Fruit fly (Drosophila melanogaster) whole organism, embryonic: Measurements from ENCODE around the gene CG10962.

Experiments
- Bgb ChIP-seq: fragments of 200-800 bp; sonication (Bioruptor generic); IDR thresholded peaks from 2 replicates; pipeline ENCODE4 v1.3.6; 2022; ENCODE audit warnings: missing biosample characterization, missing genetic modification characterization; ENCODE audit not compliant: partially characterized antibody
- BtbVII ChIP-seq: fragments of 200-800 bp; sonication (Bioruptor generic); optimal IDR thresholded peaks from 3 replicates; lab custom pipeline; 2017; ENCODE audit warnings: missing biosample characterization, mild to moderate bottlenecking, missing genetic modification characterization
- CG10267 ChIP-seq: fragments of 200-800 bp; sonication (Bioruptor generic); optimal IDR thresholded peaks from 2 replicates; lab custom pipeline; 2018; ENCODE audit warnings: missing biosample characterization, mild to moderate bottlenecking, missing genetic modification characterization, moderate library complexity
- CG10462 ChIP-seq: fragments of 200-800 bp; sonication (Bioruptor generic); optimal IDR thresholded peaks from 2 replicates; lab custom pipeline; 2016; ENCODE audit warnings: missing biosample characterization, missing genetic modification characterization
- CG12299 ChIP-seq: fragments of 200-800 bp; sonication (Bioruptor generic); optimal IDR thresholded peaks from 2 replicates; lab custom pipeline; 2018; ENCODE audit warnings: missing biosample characterization, mild to moderate bottlenecking, missing genetic modification characterization
- CG12659 ChIP-seq: fragments of 200-800 bp; sonication (Bioruptor generic); optimal IDR thresholded peaks from 3 replicates; lab custom pipeline; 2017; ENCODE audit warnings: mild to moderate bottlenecking, missing biosample characterization, missing genetic modification reagents, missing genetic modification characterization
- CG13123 ChIP-seq: fragments of 200-800 bp; sonication (Bioruptor generic); optimal IDR thresholded peaks from 2 replicates; lab custom pipeline; 2016; ENCODE audit warnings: missing biosample characterization, missing genetic modification characterization
- CG13624 ChIP-seq: fragments of 200-800 bp; sonication (Bioruptor generic); optimal IDR thresholded peaks from 2 replicates; lab custom pipeline; 2016; ENCODE audit warnings: missing biosample characterization, missing genetic modification characterization
- CG14441 ChIP-seq: fragments of 200-800 bp; sonication (Bioruptor generic); IDR thresholded peaks from 2 replicates; pipeline ENCODE4 v1.3.6; 2022; ENCODE audit warnings: missing biosample characterization, missing genetic modification characterization
- CG1529 ChIP-seq: fragments of 200-800 bp; sonication (Bioruptor generic); optimal IDR thresholded peaks from 3 replicates; lab custom pipeline; 2018; ENCODE audit warnings: missing biosample characterization, missing genetic modification characterization
- CG17385 ChIP-seq: fragments of 200-800 bp; sonication (Bioruptor generic); optimal IDR thresholded peaks from 3 replicates; lab custom pipeline; 2018; ENCODE audit warnings: missing biosample characterization, mild to moderate bottlenecking, missing genetic modification characterization
- CG17568 ChIP-seq: fragments of 200-800 bp; sonication (Bioruptor generic); optimal IDR thresholded peaks from 2 replicates; lab custom pipeline; 2018; ENCODE audit warnings: missing biosample characterization, mild to moderate bottlenecking, missing genetic modification characterization, moderate library complexity
- CG17802 ChIP-seq: fragments of 200-800 bp; sonication (Bioruptor generic); optimal IDR thresholded peaks from 2 replicates; lab custom pipeline; 2018; ENCODE audit warnings: missing biosample characterization, mild to moderate bottlenecking, missing genetic modification characterization, moderate library complexity
- CG2712 ChIP-seq: fragments of 200-800 bp; optimal IDR thresholded peaks from 3 replicates; lab custom pipeline; 2019; ENCODE audit warnings: missing biosample characterization, mild to moderate bottlenecking, missing genetic modification characterization, moderate library complexity
- CG3065 ChIP-seq: fragments of 200-800 bp; sonication (Bioruptor generic); optimal IDR thresholded peaks from 2 replicates; lab custom pipeline; 2016; ENCODE audit warnings: missing biosample characterization, missing genetic modification characterization
- CG32532 ChIP-seq: fragments of 200-800 bp; sonication (Bioruptor generic); IDR thresholded peaks from 2 replicates; pipeline ENCODE4 v1.3.6; 2022; ENCODE audit warnings: missing biosample characterization, missing genetic modification characterization
- CG33557 ChIP-seq: fragments of 200-800 bp; sonication (Bioruptor generic); optimal IDR thresholded peaks from 2 replicates; lab custom pipeline; 2019; ENCODE audit warnings: missing biosample characterization, mild to moderate bottlenecking, missing genetic modification characterization, moderate library complexity
- CG34224 ChIP-seq: fragments of 200-800 bp; sonication (Bioruptor generic); IDR thresholded peaks from 3 replicates; pipeline ENCODE4 v1.3.6; 2022; ENCODE audit warnings: missing biosample characterization, missing genetic modification characterization; ENCODE audit not compliant: partially characterized antibody
- CG5245 ChIP-seq: fragments of 200-800 bp; sonication (Bioruptor generic); optimal IDR thresholded peaks from 3 replicates; lab custom pipeline; 2016; ENCODE audit warnings: missing biosample characterization, missing genetic modification characterization
- CG7357 ChIP-seq: fragments of 200-800 bp; sonication (Bioruptor generic); IDR thresholded peaks from 3 replicates; pipeline ENCODE4 v1.3.6; 2022; ENCODE audit warnings: missing biosample characterization, missing genetic modification characterization
- Dref ChIP-seq: fragments of 200-800 bp; sonication (Bioruptor generic); IDR thresholded peaks from 2 replicates; pipeline ENCODE4 v1.3.6; 2022; ENCODE audit warnings: missing biosample characterization, missing genetic modification characterization
- Ets65A ChIP-seq: fragments of 200-800 bp; sonication (Bioruptor generic); peaks from one replicate; lab custom pipeline; 2016; ENCODE audit warnings: missing biosample characterization, missing genetic modification characterization
- Hand ChIP-seq: fragments of 200-800 bp; sonication (Bioruptor generic); optimal IDR thresholded peaks from 2 replicates; lab custom pipeline; 2017; ENCODE audit warnings: mild to moderate bottlenecking, missing biosample characterization, missing genetic modification reagents, missing genetic modification characterization
- Hr3 ChIP-seq: fragments of 200-800 bp; sonication (Bioruptor generic); optimal IDR thresholded peaks from 3 replicates; lab custom pipeline; 2016; ENCODE audit warnings: missing biosample characterization, missing genetic modification characterization
- Hr51 ChIP-seq, 2 experiments: fragments of 200-800 bp; sonication (Bioruptor generic); optimal IDR thresholded peaks; 2 replicates in 1 of 2; 3 replicates in 1 of 2; lab custom pipeline; 2016 to 2018; ENCODE audit warnings: missing biosample characterization in 2 of 2, missing genetic modification characterization in 2 of 2, mild to moderate bottlenecking in 1 of 2, moderate library complexity in 1 of 2
- NC2β ChIP-seq: fragments of 200-800 bp; sonication (Bioruptor generic); optimal IDR thresholded peaks from 2 replicates; lab custom pipeline; 2016; ENCODE audit warnings: missing biosample characterization, missing genetic modification characterization
- Nf-YB ChIP-seq: fragments of 200-800 bp; sonication (Bioruptor generic); optimal IDR thresholded peaks from 3 replicates; lab custom pipeline; 2019; ENCODE audit warnings: missing biosample characterization, mild to moderate bottlenecking, missing genetic modification characterization, moderate library complexity
- Sox100B ChIP-seq: fragments of 200-800 bp; sonication (Bioruptor generic); optimal IDR thresholded peaks from 3 replicates; lab custom pipeline; 2018; ENCODE audit warnings: missing biosample characterization, mild to moderate bottlenecking, missing genetic modification characterization
- ac ChIP-seq: fragments of 200-800 bp; sonication (Bioruptor generic); optimal IDR thresholded peaks from 3 replicates; lab custom pipeline; 2017; ENCODE audit warnings: missing biosample characterization, mild to moderate bottlenecking, missing genetic modification characterization
- amos ChIP-seq: fragments of 200-800 bp; sonication (Bioruptor generic); IDR thresholded peaks from 2 replicates; pipeline ENCODE4 v1.3.6; 2022; ENCODE audit warnings: missing biosample characterization, missing genetic modification characterization; ENCODE audit not compliant: partially characterized antibody
- ap ChIP-seq: fragments of 200-800 bp; sonication (Bioruptor generic); IDR thresholded peaks from 2 replicates; pipeline ENCODE4 v1.3.6; 2022; ENCODE audit warnings: missing biosample characterization, missing genetic modification characterization
- ash1 ChIP-seq: fragments of 200-800 bp; sonication (Bioruptor generic); optimal IDR thresholded peaks from 2 replicates; lab custom pipeline; 2018; ENCODE audit warnings: missing biosample characterization, mild to moderate bottlenecking, missing genetic modification characterization
- az2 ChIP-seq: fragments of 200-800 bp; sonication (Bioruptor generic); optimal IDR thresholded peaks from 3 replicates; lab custom pipeline; 2016; ENCODE audit warnings: missing biosample characterization, missing genetic modification characterization
- br ChIP-seq: fragments of >200 bp; optimal IDR thresholded peaks from 2 replicates; lab custom pipeline; 2017
- btn ChIP-seq: fragments of 200-800 bp; sonication (Bioruptor generic); optimal IDR thresholded peaks from 2 replicates; lab custom pipeline; 2016; ENCODE audit warnings: missing biosample characterization, missing genetic modification characterization
- dati ChIP-seq: fragments of 200-800 bp; sonication (Bioruptor generic); IDR thresholded peaks from 2 replicates; pipeline ENCODE4 v1.3.6; 2022; ENCODE audit warnings: missing biosample characterization, missing genetic modification characterization
- dimm ChIP-seq: fragments of 200-800 bp; sonication (Bioruptor generic); IDR thresholded peaks from 2 replicates; pipeline ENCODE4 v1.3.6; 2022; ENCODE audit warnings: missing biosample characterization, missing genetic modification characterization
- dmrt99B ChIP-seq: fragments of 200-800 bp; sonication (Bioruptor generic); optimal IDR thresholded peaks from 2 replicates; lab custom pipeline; 2018; ENCODE audit warnings: missing biosample characterization, mild to moderate bottlenecking, missing genetic modification characterization, moderate library complexity
- esg ChIP-seq: fragments of 200-800 bp; sonication (Bioruptor generic); conservative IDR thresholded peaks from 2 replicates; pipeline ENCODE4 v1.3.6; 2022; ENCODE audit warnings: missing biosample characterization, missing genetic modification characterization
- eyg ChIP-seq: fragments of 200-800 bp; sonication (Bioruptor generic); optimal IDR thresholded peaks from 3 replicates; lab custom pipeline; 2016; ENCODE audit warnings: missing biosample characterization, missing genetic modification characterization
- fd102C ChIP-seq: fragments of 200-800 bp; sonication (Bioruptor generic); optimal IDR thresholded peaks from 2 replicates; lab custom pipeline; 2018; ENCODE audit warnings: missing biosample characterization, mild to moderate bottlenecking, missing genetic modification characterization, moderate library complexity
- fd3F ChIP-seq: fragments of 200-800 bp; sonication (Bioruptor generic); optimal IDR thresholded peaks from 2 replicates; lab custom pipeline; 2018; ENCODE audit warnings: missing biosample characterization, mild to moderate bottlenecking, missing genetic modification characterization, moderate library complexity
- gsb ChIP-seq: fragments of 200-800 bp; sonication (Bioruptor generic); IDR thresholded peaks from 2 replicates; pipeline ENCODE4 v1.3.6; 2022; ENCODE audit warnings: missing biosample characterization, missing genetic modification characterization
- gsb-n ChIP-seq: fragments of 200-800 bp; sonication (Bioruptor generic); optimal IDR thresholded peaks from 3 replicates; lab custom pipeline; 2018; ENCODE audit warnings: missing biosample characterization, mild to moderate bottlenecking, missing genetic modification characterization
- insv ChIP-seq, 2 experiments: fragments of 200-800 bp; sonication (Bioruptor generic); optimal IDR thresholded peaks; 3 replicates each; lab custom pipeline; 2016 to 2018; ENCODE audit warnings: missing biosample characterization in 2 of 2, missing genetic modification characterization in 2 of 2
- lmd ChIP-seq: fragments of 200-800 bp; sonication (Bioruptor generic); IDR thresholded peaks from 2 replicates; pipeline ENCODE4 v1.3.6; 2022; ENCODE audit warnings: missing biosample characterization, missing genetic modification characterization
- nmo ChIP-seq: fragments of 200-800 bp; sonication (Bioruptor generic); optimal IDR thresholded peaks from 2 replicates; lab custom pipeline; 2018; ENCODE audit warnings: missing biosample characterization, mild to moderate bottlenecking, missing genetic modification characterization, moderate library complexity
- pb ChIP-seq: fragments of 200-800 bp; sonication (Bioruptor generic); optimal IDR thresholded peaks from 3 replicates; lab custom pipeline; 2016; ENCODE audit warnings: missing biosample characterization, missing genetic modification characterization
- scrt ChIP-seq: fragments of 200-800 bp; sonication (Bioruptor generic); optimal IDR thresholded peaks from 2 replicates; lab custom pipeline; 2018; ENCODE audit warnings: missing biosample characterization, mild to moderate bottlenecking, missing genetic modification characterization, moderate library complexity
- ttk ChIP-seq: fragments of 200-800 bp; sonication (Bioruptor generic); IDR thresholded peaks from 2 replicates; pipeline ENCODE4 v2.1.2; 2022; ENCODE audit warnings: missing biosample characterization, missing genetic modification characterization
- unpg ChIP-seq: fragments of 200-800 bp; sonication (Bioruptor generic); optimal IDR thresholded peaks from 3 replicates; lab custom pipeline; 2018; ENCODE audit warnings: missing biosample characterization, mild to moderate bottlenecking, missing genetic modification characterization, moderate library complexity
- yki ChIP-seq: fragments of >200 bp; optimal IDR thresholded peaks from 3 replicates; lab custom pipeline; 2018

Gene CG10962

dm6 chrX:8974203-8974602 lies at the start of gene CG10962:
Gene CG10962, minus strand, starts transcription at chrX:8974255.
- TF ChIP-seq Bgb (GFP tag; lab: Robert Waterston, UW), result no peak
- no peak for TF ChIP-seq eyg (GFP tag; lab: Kevin White, UChicago)
- TF ChIP-seq CG14441, result peak; percentile 70
- TF ChIP-seq unpg, result peak; percentile 74
- TF ChIP-seq amos, result no peak
- TF ChIP-seq CG32532 (GFP tag; lab: Robert Waterston, UW), result no peak; the same call in none of the 2 replicates
- TF ChIP-seq dimm (GFP tag; lab: Robert Waterston, UW), result peak; percentile 67
- TF ChIP-seq dati (GFP tag; lab: Robert Waterston, UW), result peak; percentile 33; the same call in 1 of the 2 replicates
- no peak for TF ChIP-seq insv (GFP tag; optimal IDR thresholded peaks at IDR 0.05; lab: Kevin White, UChicago)
- no peak for TF ChIP-seq CG1529 (GFP tag; lab: Kevin White, UChicago)
- 0 out of 3 replicates have a peak, but pooled peaks have one; percentile 35 for TF ChIP-seq CG7357 (GFP tag; lab: Robert Waterston, UW)
- peak; percentile 26 for TF ChIP-seq scrt (GFP tag; lab: Kevin White, UChicago)
- TF ChIP-seq br (lab: Kevin White, UChicago), result no peak
- TF ChIP-seq CG2712 (tag; lab: Kevin White, UChicago), result peak; percentile 66
- TF ChIP-seq esg (GFP tag; lab: Robert Waterston, UW), result peak; percentile 43
- TF ChIP-seq Sox100B (GFP tag; lab: Kevin White, UChicago), result peak; percentile 22
- TF ChIP-seq btn (GFP tag; lab: Kevin White, UChicago), result no peak
- TF ChIP-seq Dref (GFP tag; lab: Robert Waterston, UW), result no peak
- peak; percentile 50 for TF ChIP-seq CG12659 (GFP tag; lab: Kevin White, UChicago)
- no peak for TF ChIP-seq CG34224 (GFP tag; lab: Robert Waterston, UW)
- TF ChIP-seq CG13123 (GFP tag; lab: Kevin White, UChicago), result no peak
- TF ChIP-seq CG5245, result peak; percentile 13
- TF ChIP-seq CG13624 (GFP tag; lab: Kevin White, UChicago), result peak; percentile 64
- TF ChIP-seq gsb (GFP tag; lab: Robert Waterston, UW), result peak; percentile 32; the same call in 1 of the 2 replicates
- peak; percentile 43 for TF ChIP-seq Hr3
- TF ChIP-seq CG33557 (GFP tag; lab: Kevin White, UChicago), result no peak
- TF ChIP-seq CG17802 (tag; lab: Kevin White, UChicago), result no peak
- peak; percentile 1 for TF ChIP-seq Ets65A (GFP tag; lab: Kevin White, UChicago)
- TF ChIP-seq ac (GFP tag; lab: Kevin White, UChicago), result no peak
- TF ChIP-seq nmo (GFP tag; lab: Kevin White, UChicago), result peak; percentile 79
- no peak for TF ChIP-seq fd102C (GFP tag; lab: Kevin White, UChicago)
- peak; percentile 48 for TF ChIP-seq ap (GFP tag; lab: Robert Waterston, UW)
- peak; percentile 34 for TF ChIP-seq CG10267
- peak; percentile 23 to 65 for TF ChIP-seq Hr51 (GFP tag; optimal IDR thresholded peaks at IDR 0.05; lab: Kevin White, UChicago)
- peak; percentile 80 for TF ChIP-seq dmrt99B (tag; lab: Kevin White, UChicago)
- no peak for TF ChIP-seq Nf-YB (GFP tag; lab: Kevin White, UChicago)
- TF ChIP-seq fd3F (GFP tag; lab: Kevin White, UChicago), result peak; percentile 29
- TF ChIP-seq NC2β (GFP tag; lab: Kevin White, UChicago), result no peak
- TF ChIP-seq CG10462, result peak; percentile 3
- TF ChIP-seq lmd (GFP tag; lab: Robert Waterston, UW), result peak; percentile 68
- TF ChIP-seq CG3065, result no peak
- peak; percentile 12 for TF ChIP-seq pb (GFP tag; lab: Kevin White, UChicago)
- TF ChIP-seq yki, result no peak
- TF ChIP-seq CG17568 (GFP tag; lab: Kevin White, UChicago), result no peak
- peak; percentile 63 for TF ChIP-seq ttk (GFP tag; lab: Robert Waterston, UW)
- TF ChIP-seq BtbVII (GFP tag; lab: Kevin White, UChicago), result no peak
- TF ChIP-seq az2, result peak; percentile 62
- peak; percentile 3 for TF ChIP-seq CG12299 (tag; lab: Kevin White, UChicago)
- TF ChIP-seq ash1 (GFP tag; lab: Kevin White, UChicago), result no peak
- TF ChIP-seq CG17385, result peak; percentile 60
- peak; percentile 60 for TF ChIP-seq Hand (GFP tag; lab: Kevin White, UChicago)
- peak; percentile 5 for TF ChIP-seq gsb-n (tag; lab: Kevin White, UChicago)
